Worm (Caenorhabditis elegans): ENCODE measurements around the gene cup-5.

Gene cup-5

ce11 chrIII:7614530-7614929 is 30.5 kb downstream of the cup-5 start, which contains the start of gene T04A6.2 (continued):
- no peak for TF ChIP-seq nhr-42 (GFP tag; IDR thresholded peaks at IDR 0.05)
- no peak for TF ChIP-seq nhr-102 (tag; optimal IDR thresholded peaks at IDR 0.05)
- TF ChIP-seq vab-7 (GFP tag; IDR thresholded peaks at IDR 0.05): no peak
- TF ChIP-seq daf-12 (tag; optimal IDR thresholded peaks at IDR 0.05): no peak
- no peak for TF ChIP-seq F26F4.8 (GFP tag; conservative IDR thresholded peaks at IDR 0.05)
- no peak for TF ChIP-seq ztf-11 (tag; optimal IDR thresholded peaks at IDR 0.05)

ce11 chrIII:7616228-7616627 is 32.2 kb downstream of the cup-5 start, which contains the start of gene T04A6.1:
Gene T04A6.1 (plus strand): TSS chrIII:7616528.
- TF ChIP-seq mdt-29 (GFP tag; IDR thresholded peaks at IDR 0.05) (no peak), nhr-42 (GFP tag; IDR thresholded peaks at IDR 0.05) (no peak), unc-62 (GFP tag; optimal IDR thresholded peaks at IDR 0.05 in 1 of 2) (peak in 1 of 2 experiments; percentile 6), unc-62 (tag; optimal IDR thresholded peaks at IDR 0.05) (no peak), hlh-30 (tag; optimal IDR thresholded peaks at IDR 0.05; ENCODE audit: insufficient read depth) (peak; percentile 17)

- TF ChIP-seq hlh-11 (tag; optimal IDR thresholded peaks at IDR 0.05): peak; percentile 15
- TF ChIP-seq aha-1 (tag): peak; percentile 87
- no peak for TF ChIP-seq dmd-8 (GFP tag; IDR thresholded peaks at IDR 0.05)
- TF ChIP-seq zfp-2 (tag; optimal IDR thresholded peaks at IDR 0.05): no peak
- peak; percentile 35 for TF ChIP-seq nhr-28 (tag; optimal IDR thresholded peaks at IDR 0.05)
- TF ChIP-seq hlh-30 (tag; optimal IDR thresholded peaks at IDR 0.05; ENCODE audit: insufficient read depth): peak; percentile 56
These were observed 34.3 kb downstream of the cup-5 start for ce11 chrIII:7618294-7618693.

ce11 chrIII:7619846-7620245 is 35.9 kb downstream of the cup-5 start:
- TF ChIP-seq unc-62 (GFP tag; optimal IDR thresholded peaks at IDR 0.05 in 1 of 2) (peak in 1 of 2 experiments; percentile 92), unc-62 (tag; optimal IDR thresholded peaks at IDR 0.05) (no peak), ceh-44 (GFP tag; IDR thresholded peaks at IDR 0.05) (no peak)

- TF ChIP-seq aha-1 (tag) (peak; percentile 4), F10B5.3 (tag; optimal IDR thresholded peaks at IDR 0.05) (no peak)
These were observed 37.4 kb downstream of the cup-5 start for ce11 chrIII:7621355-7621754.

- TF ChIP-seq nhr-25 (tag; optimal IDR thresholded peaks at IDR 0.05; ENCODE audit: borderline replicate concordance, insufficient read depth) (peak; percentile 90), nhr-111 (GFP tag; optimal IDR thresholded peaks at IDR 0.05) (no peak), nhr-28 (tag; optimal IDR thresholded peaks at IDR 0.05) (peak; percentile 2)
These were observed 38.9 kb downstream of the cup-5 start for ce11 chrIII:7622922-7623321.

- no peak for TF ChIP-seq ceh-44 (GFP tag; IDR thresholded peaks at IDR 0.05)
- no peak for TF ChIP-seq ctbp-1 (GFP tag; IDR thresholded peaks at IDR 0.05)
- no peak for TF ChIP-seq Y48G9A.11 (GFP tag; IDR thresholded peaks at IDR 0.05)
These were observed 41.1 kb downstream of the cup-5 start, which contains the start of gene fbn-1 for ce11 chrIII:7625086-7625485. Gene fbn-1 (plus strand): TSS chrIII:7625386.
